Worm (Caenorhabditis elegans): ENCODE results near the gene mrpl-21.

mrpl-21 gene

ce11 chrIII:4232811-4233269 is 10.5 kb downstream of the mrpl-21 start, which contains the start of gene nhr-20:
TSS of gene nhr-20 (minus strand) at chrIII:4233219.
- TF ChIP-seq aha-1 (tag): peak; percentile 90
- no peak for TF ChIP-seq nhr-102 (tag; optimal IDR thresholded peaks at IDR 0.05)

ce11 chrIII:4231372-4231771 is 12.0 kb downstream of the mrpl-21 start:
- TF ChIP-seq unc-62 (GFP tag; optimal IDR thresholded peaks at IDR 0.05 in 1 of 2) (peak in 1 of 2 experiments; percentile 93), unc-62 (tag; optimal IDR thresholded peaks at IDR 0.05) (no peak), lin-1 (GFP tag; IDR thresholded peaks at IDR 0.05) (no peak)

- TF ChIP-seq Y75B8A.6 (GFP tag; IDR thresholded peaks at IDR 0.05): no peak
- TF ChIP-seq lir-3 (tag; optimal IDR thresholded peaks at IDR 0.05): no peak
- TF ChIP-seq ceh-44 (GFP tag; IDR thresholded peaks at IDR 0.05): no peak
- TF ChIP-seq sdz-12 (GFP tag; optimal IDR thresholded peaks at IDR 0.05): no peak
- peak; percentile 18 for TF ChIP-seq unc-130 (GFP tag; optimal IDR thresholded peaks at IDR 0.05)
- no peak for TF ChIP-seq D1046.2 (GFP tag; IDR thresholded peaks at IDR 0.05)
- TF ChIP-seq lin-1 (GFP tag; IDR thresholded peaks at IDR 0.05): no peak
- TF ChIP-seq aly-2 (tag; optimal IDR thresholded peaks at IDR 0.05): no peak
- no peak for TF ChIP-seq lin-29 (GFP tag; IDR thresholded peaks at IDR 0.05)
- TF ChIP-seq Y105C5A.15 (GFP tag; IDR thresholded peaks at IDR 0.05): no peak
- peak in 1 of 2 experiments; percentile 27 for TF ChIP-seq lsy-2 (tag; optimal IDR thresholded peaks at IDR 0.05)
- TF ChIP-seq cey-2 (tag; optimal IDR thresholded peaks at IDR 0.05; ENCODE audit: borderline replicate concordance, insufficient read depth): no peak
These were observed 13.3 kb downstream of the mrpl-21 start for ce11 chrIII:4230092-4230491.

ce11 chrIII:4228841-4229240 is 14.5 kb downstream of the mrpl-21 start, which contains the start of gene F43C1.5:
TSS of gene F43C1.5 (plus strand) at chrIII:4229141.
- no peak for TF ChIP-seq nhr-102 (tag; optimal IDR thresholded peaks at IDR 0.05)
- peak; percentile 2 for TF ChIP-seq aha-1 (tag)
- TF ChIP-seq tra-1 (GFP tag; IDR thresholded peaks at IDR 0.05): no peak

- TF ChIP-seq unc-130 (GFP tag; optimal IDR thresholded peaks at IDR 0.05): no peak
- TF ChIP-seq ceh-62 (tag; optimal IDR thresholded peaks at IDR 0.05): no peak
- no peak for TF ChIP-seq ceh-82 (tag; optimal IDR thresholded peaks at IDR 0.05)
- no peak for TF ChIP-seq nhr-77 (tag; optimal IDR thresholded peaks at IDR 0.05)
- TF ChIP-seq nhr-48 (tag; optimal IDR thresholded peaks at IDR 0.05): no peak
- no peak for TF ChIP-seq zip-11 (GFP tag; IDR thresholded peaks at IDR 0.05)
- no peak for TF ChIP-seq sdz-12 (GFP tag; optimal IDR thresholded peaks at IDR 0.05)
- TF ChIP-seq jun-1 (tag; optimal IDR thresholded peaks at IDR 0.05): no peak
- TF ChIP-seq fkh-10 (GFP tag; optimal IDR thresholded peaks at IDR 0.05): no peak
- no peak for TF ChIP-seq ceh-20 (GFP tag; IDR thresholded peaks at IDR 0.05)
These were observed 15.4 kb downstream of the mrpl-21 start, which contains the start of gene mpk-1 for ce11 chrIII:4228008-4228407. TSS of gene mpk-1 (minus strand) at chrIII:4228108.

- TF ChIP-seq lin-38 (GFP tag; IDR thresholded peaks at IDR 0.05) (no peak), hlh-11 (tag; optimal IDR thresholded peaks at IDR 0.05) (peak; percentile 51), fos-1 (tag; optimal IDR thresholded peaks at IDR 0.05) (no peak), nhr-77 (tag; optimal IDR thresholded peaks at IDR 0.05) (peak; percentile 9), nhr-28 (tag; optimal IDR thresholded peaks at IDR 0.05) (peak; percentile 75), pha-4 (GFP tag; IDR thresholded peaks at IDR 0.05) (no peak), pha-4 (tag; optimal IDR thresholded peaks at IDR 0.05) (no peak), tra-1 (GFP tag; IDR thresholded peaks at IDR 0.05) (no peak), dve-1 (tag; optimal IDR thresholded peaks at IDR 0.05; ENCODE audit: insufficient read depth) (peak; percentile 37), daf-19 (GFP tag; conservative IDR thresholded peaks at IDR 0.05) (no peak), T20F7.1 (GFP tag; optimal IDR thresholded peaks at IDR 0.05) (peak; percentile 7), lsy-2 (tag; optimal IDR thresholded peaks at IDR 0.05) (no peak), nhr-111 (GFP tag; optimal IDR thresholded peaks at IDR 0.05) (no peak), cey-2 (tag; optimal IDR thresholded peaks at IDR 0.05; ENCODE audit: borderline replicate concordance, insufficient read depth) (no peak), skn-1 (tag; optimal IDR thresholded peaks at IDR 0.05) (no peak), dmd-6 (GFP tag; IDR thresholded peaks at IDR 0.05) (peak; percentile 72; the same call in 1 of the 2 replicates), pqm-1 (tag; optimal IDR thresholded peaks at IDR 0.05) (peak; percentile 78), zip-2 (tag; optimal IDR thresholded peaks at IDR 0.05) (no peak), daf-8 (GFP tag; IDR thresholded peaks at IDR 0.05) (no peak), set-16 (GFP tag; IDR thresholded peaks at IDR 0.05) (no peak), mdl-1 (tag; optimal IDR thresholded peaks at IDR 0.05) (no peak), egl-27 (tag; optimal IDR thresholded peaks at IDR 0.05) (no peak), ceh-82 (tag; optimal IDR thresholded peaks at IDR 0.05) (no peak)
These were observed 16.0 kb downstream of the mrpl-21 start for ce11 chrIII:4227363-4227762.

Measured in whole organism, L4 larva.